Fruit fly (Drosophila melanogaster) whole organism, pupa: Measurements from ENCODE around the gene tadr.

ENCODE experiments used
- CG10348 ChIP-seq: fragments of 200-800 bp; sonication (Bioruptor generic); IDR thresholded peaks from 2 replicates; pipeline ENCODE4 v1.3.6; 2022; ENCODE audit warnings: missing biosample characterization, missing genetic modification characterization
- CG12605 ChIP-seq: fragments of 200-800 bp; sonication (Bioruptor generic); IDR thresholded peaks from 2 replicates; pipeline ENCODE4 v1.3.6; 2022; ENCODE audit warnings: missing biosample characterization, missing genetic modification characterization
- CG13204 ChIP-seq: fragments of 200-800 bp; sonication (Bioruptor generic); optimal IDR thresholded peaks from 2 replicates; lab custom pipeline; 2018; ENCODE audit warnings: missing biosample characterization, mild to moderate bottlenecking, missing genetic modification characterization, moderate library complexity
- CG14655 ChIP-seq: fragments of 200-800 bp; sonication (Bioruptor generic); optimal IDR thresholded peaks from 3 replicates; lab custom pipeline; 2017; ENCODE audit warnings: mild to moderate bottlenecking, missing biosample characterization, missing genetic modification reagents, missing genetic modification characterization
- CG15710 ChIP-seq: fragments of 200-800 bp; sonication (Bioruptor generic); optimal IDR thresholded peaks from 2 replicates; lab custom pipeline; 2018; ENCODE audit warnings: missing biosample characterization, mild to moderate bottlenecking, missing genetic modification characterization, moderate library complexity
- CG17806 ChIP-seq: fragments of 200-800 bp; sonication (Bioruptor generic); optimal IDR thresholded peaks from 2 replicates; lab custom pipeline; 2018; ENCODE audit warnings: missing biosample characterization, mild to moderate bottlenecking, missing genetic modification characterization, moderate library complexity
- CG32121 ChIP-seq: fragments of 200-800 bp; sonication (Bioruptor generic); IDR thresholded peaks from 2 replicates; pipeline ENCODE4 v1.3.6; 2022; ENCODE audit warnings: missing biosample characterization, missing genetic modification characterization
- CG34367 ChIP-seq: fragments of 200-800 bp; sonication (Bioruptor generic); optimal IDR thresholded peaks from 2 replicates; lab custom pipeline; 2018; ENCODE audit warnings: missing biosample characterization, mild to moderate bottlenecking, missing genetic modification characterization
- CG4496 ChIP-seq: fragments of 200-800 bp; sonication (Bioruptor generic); IDR thresholded peaks from 3 replicates; pipeline ENCODE4 v1.3.6; 2022; ENCODE audit warnings: missing biosample characterization, missing genetic modification characterization
- CG8159 ChIP-seq: fragments of 200-800 bp; sonication (Bioruptor generic); optimal IDR thresholded peaks from 3 replicates; lab custom pipeline; 2018; ENCODE audit warnings: missing biosample characterization, mild to moderate bottlenecking, missing genetic modification characterization, moderate library complexity
- CG8301 ChIP-seq: fragments of 200-800 bp; sonication (Bioruptor generic); optimal IDR thresholded peaks from 2 replicates; lab custom pipeline; 2018; ENCODE audit warnings: missing biosample characterization, mild to moderate bottlenecking, missing genetic modification characterization
- CG9948 ChIP-seq: fragments of 200-800 bp; sonication (Bioruptor generic); optimal IDR thresholded peaks from 2 replicates; lab custom pipeline; 2018; ENCODE audit warnings: missing biosample characterization, mild to moderate bottlenecking, missing genetic modification characterization, moderate library complexity
- D1 ChIP-seq: fragments of 200-800 bp; sonication (Bioruptor generic); optimal IDR thresholded peaks from 2 replicates; lab custom pipeline; 2018; ENCODE audit warnings: missing biosample characterization, mild to moderate bottlenecking, missing genetic modification characterization, moderate library complexity
- EcR ChIP-seq: fragments of 200-800 bp; sonication (Bioruptor generic); optimal IDR thresholded peaks from 3 replicates; lab custom pipeline; 2019; ENCODE audit warnings: missing biosample characterization, missing genetic modification characterization, mild to moderate bottlenecking, moderate library complexity, missing genetic modification reagents
- Ets98B ChIP-seq: fragments of 200-800 bp; sonication (Bioruptor generic); IDR thresholded peaks from 2 replicates; pipeline ENCODE4 v1.3.6; 2022; ENCODE audit warnings: missing biosample characterization, missing genetic modification characterization
- Pif1A ChIP-seq: fragments of 200-800 bp; sonication (Bioruptor generic); optimal IDR thresholded peaks from 3 replicates; lab custom pipeline; 2016; ENCODE audit warnings: missing biosample characterization, missing genetic modification characterization
- Pif1B ChIP-seq: fragments of 200-800 bp; sonication (Bioruptor generic); optimal IDR thresholded peaks from 3 replicates; lab custom pipeline; 2016; ENCODE audit warnings: missing biosample characterization, missing genetic modification characterization
- Snoo ChIP-seq: fragments of 200-800 bp; sonication (Bioruptor generic); optimal IDR thresholded peaks from 3 replicates; lab custom pipeline; 2017; ENCODE audit warnings: missing biosample characterization, mild to moderate bottlenecking, missing genetic modification characterization, inconsistent platforms
- fd96Ca ChIP-seq: fragments of 200-800 bp; sonication (Bioruptor generic); IDR thresholded peaks from 3 replicates; pipeline ENCODE4 v1.3.6; 2022; ENCODE audit warnings: missing biosample characterization, missing genetic modification characterization
- gl ChIP-seq: fragments of 200-800 bp; sonication (Bioruptor generic); optimal IDR thresholded peaks from 2 replicates; lab custom pipeline; 2018; ENCODE audit warnings: missing biosample characterization, mild to moderate bottlenecking, missing genetic modification characterization
- rn ChIP-seq: fragments of 200-800 bp; sonication (Bioruptor generic); IDR thresholded peaks from 2 replicates; pipeline ENCODE4 v1.3.6; 2022; ENCODE audit warnings: missing biosample characterization, missing genetic modification characterization

Gene tadr

DNA sequence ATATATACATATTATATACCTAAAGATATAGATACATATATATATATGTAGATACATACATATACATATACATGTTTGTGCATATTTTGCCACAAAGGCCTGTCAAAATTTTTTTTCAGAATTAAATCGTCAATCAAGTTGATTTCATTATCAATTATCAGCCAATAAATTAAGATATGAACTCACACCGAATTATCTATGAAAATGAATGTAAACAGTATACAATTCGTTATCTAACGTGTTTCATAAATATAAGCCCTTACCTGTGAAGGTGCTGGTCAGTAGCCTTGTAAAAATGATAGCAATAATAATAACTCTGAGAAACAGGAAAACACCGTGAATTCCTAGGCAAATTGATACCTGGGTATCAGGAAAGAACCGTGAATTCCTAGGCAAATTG, 34.5 kb downstream of the tadr start:
- TF ChIP-seq Pif1A (GFP tag; lab: Kevin White, UChicago): no peak
- TF ChIP-seq D1 (tag; lab: Kevin White, UChicago): no peak
- TF ChIP-seq Snoo (tag; lab: Kevin White, UChicago): no peak
- TF ChIP-seq CG32121 (GFP tag; lab: Robert Waterston, UW): no peak

DNA sequence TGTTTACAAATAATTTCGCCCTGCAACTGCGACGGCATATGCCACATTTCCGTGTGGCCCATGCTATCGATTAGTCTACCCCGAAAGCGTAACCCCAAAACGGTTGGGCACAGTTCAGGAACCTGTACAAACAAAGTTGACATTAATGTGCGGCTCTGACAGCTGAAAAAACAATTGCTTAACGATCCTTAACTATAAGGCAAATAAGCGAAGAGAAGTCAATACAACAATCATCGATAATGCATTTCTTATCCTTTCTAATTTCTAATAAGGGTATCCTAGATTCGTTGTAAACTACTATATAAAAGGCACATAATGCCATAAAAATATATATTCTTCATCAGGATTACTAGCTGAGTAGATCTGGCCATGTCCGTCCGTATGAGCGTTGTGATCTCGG, 36.6 kb downstream of the tadr start:
- TF ChIP-seq Snoo (tag; lab: Kevin White, UChicago) (no peak), EcR (no peak), Pif1A (GFP tag; lab: Kevin White, UChicago) (no peak), Ets98B (no peak), CG8159 (no peak), CG4496 (no peak; the same call in 2 of the 3 replicates), D1 (tag; lab: Kevin White, UChicago) (no peak), CG17806 (no peak)

DNA sequence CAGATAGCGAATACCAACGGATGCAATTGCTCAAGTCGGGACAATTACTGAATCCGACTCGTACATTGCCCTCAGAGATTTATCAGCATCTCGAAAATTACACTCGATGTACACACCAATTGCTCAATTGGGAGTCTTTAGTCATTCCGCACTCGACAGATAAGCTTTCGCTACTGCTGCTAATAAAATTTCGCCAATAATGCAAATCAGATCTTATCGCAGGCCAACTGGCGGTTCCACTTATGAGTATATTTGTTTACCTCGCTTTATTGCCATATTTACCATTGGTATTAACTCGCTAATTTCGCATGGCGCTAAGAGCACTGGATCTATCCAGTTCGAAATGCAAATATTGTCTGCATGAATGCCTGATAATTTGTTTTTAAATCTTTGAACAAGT, 38.3 kb downstream of the tadr start:
- TF ChIP-seq CG8159: no peak
- TF ChIP-seq Pif1A (GFP tag; lab: Kevin White, UChicago): no peak
- no peak for TF ChIP-seq Ets98B
- no peak for TF ChIP-seq CG12605
- TF ChIP-seq EcR: no peak
- no peak for TF ChIP-seq D1 (tag; lab: Kevin White, UChicago)
- TF ChIP-seq CG8301 (tag; lab: Kevin White, UChicago): no peak
- TF ChIP-seq Snoo (tag; lab: Kevin White, UChicago): no peak
- no peak for TF ChIP-seq rn (GFP tag; lab: Robert Waterston, UW)
- no peak for TF ChIP-seq fd96Ca (GFP tag; lab: Robert Waterston, UW)
- no peak for TF ChIP-seq CG32121 (GFP tag; lab: Robert Waterston, UW)
- TF ChIP-seq CG10348: no peak
- TF ChIP-seq CG14655 (GFP tag; lab: Kevin White, UChicago): no peak
- no peak for TF ChIP-seq gl
- TF ChIP-seq CG4496: no peak

DNA sequence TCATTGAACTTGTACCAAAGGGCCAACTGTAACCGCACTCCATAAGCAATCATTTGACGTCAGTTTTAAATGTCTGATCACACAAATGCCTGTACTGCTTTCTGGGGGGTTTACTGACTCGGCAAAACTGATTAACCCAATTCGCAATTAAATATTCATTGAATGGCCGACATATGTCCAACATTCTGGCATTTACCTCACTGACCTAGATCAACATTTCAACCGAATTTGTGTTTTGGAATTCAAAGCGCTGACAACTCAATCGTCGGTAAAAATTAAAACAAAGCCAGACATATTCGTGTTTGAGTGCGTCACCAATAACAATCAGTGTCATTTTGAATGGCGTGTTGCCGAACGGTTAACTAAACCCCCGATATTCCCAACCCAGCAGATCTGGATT, 40.5 kb downstream of the tadr start:
- TF ChIP-seq gl: no peak
- no peak for TF ChIP-seq CG12605
- TF ChIP-seq CG13204 (GFP tag; lab: Kevin White, UChicago): no peak
- no peak for TF ChIP-seq EcR
- no peak for TF ChIP-seq D1 (tag; lab: Kevin White, UChicago)
- no peak for TF ChIP-seq Snoo (tag; lab: Kevin White, UChicago)
- no peak for TF ChIP-seq CG4496
- no peak for TF ChIP-seq CG17806
- TF ChIP-seq CG9948 (tag; lab: Kevin White, UChicago): no peak
- TF ChIP-seq CG34367: no peak
- TF ChIP-seq CG8159: no peak
- TF ChIP-seq CG14655 (GFP tag; lab: Kevin White, UChicago): no peak
- TF ChIP-seq CG8301 (tag; lab: Kevin White, UChicago): no peak
- TF ChIP-seq CG10348: no peak
- TF ChIP-seq CG15710 (tag; lab: Kevin White, UChicago): no peak
- no peak for TF ChIP-seq Pif1B (GFP tag; lab: Kevin White, UChicago)
